4 worm cellular contexts compared by ENCODE assay signal in genomic region chrIII:10808802-10809201, ce11.
TF ChIP-seq lines count a peak whose summit lies in the region.

No protein-coding gene starts in this region.

TF ChIP-seq in whole organism, L4 larva, 104 proteins besides CTCF, POLR2A, EP300 and RAD21:
- peak; percentile 9; the same call in 1 of the 2 replicates for TF ChIP-seq lin-38 (GFP tag; IDR thresholded peaks at IDR 0.05; lab: Robert Waterston, UW)
- no peak for TF ChIP-seq dmd-9 (GFP tag; IDR thresholded peaks at IDR 0.05; lab: Robert Waterston, UW)
- no peak for TF ChIP-seq snpc-1.2 (GFP tag; IDR thresholded peaks at IDR 0.05; lab: Robert Waterston, UW)
- no peak for TF ChIP-seq daf-16 (GFP tag; optimal IDR thresholded peaks at IDR 0.05; lab: Kevin White, UChicago)
- TF ChIP-seq daf-16 (tag; optimal IDR thresholded peaks at IDR 0.05; lab: Kevin White, UChicago): no peak
- TF ChIP-seq nhr-76 (tag; optimal IDR thresholded peaks at IDR 0.05; lab: Kevin White, UChicago): no peak
- 0 out of 2 replicates have a peak, but pooled peaks have one; percentile 56 for TF ChIP-seq daf-8 (GFP tag; IDR thresholded peaks at IDR 0.05; lab: Robert Waterston, UW)
- TF ChIP-seq ceh-82 (tag; optimal IDR thresholded peaks at IDR 0.05; lab: Kevin White, UChicago): no peak
- TF ChIP-seq Y48G9A.11 (GFP tag; IDR thresholded peaks at IDR 0.05; lab: Robert Waterston, UW): 0 out of 2 replicates have a peak, but pooled peaks have one; percentile 19
- no peak for TF ChIP-seq nhr-77 (tag; optimal IDR thresholded peaks at IDR 0.05; lab: Kevin White, UChicago)
- TF ChIP-seq F49E8.2 (tag; optimal IDR thresholded peaks at IDR 0.05; lab: Kevin White, UChicago; ENCODE audit: borderline replicate concordance): no peak
- peak; percentile 80 for TF ChIP-seq set-16 (GFP tag; IDR thresholded peaks at IDR 0.05; lab: Robert Waterston, UW)
- peak; percentile 17 for TF ChIP-seq spr-3 (GFP tag; optimal IDR thresholded peaks at IDR 0.05; lab: Kevin White, UChicago)
- TF ChIP-seq lim-7 (GFP tag; IDR thresholded peaks at IDR 0.05; lab: Robert Waterston, UW): 0 out of 2 replicates have a peak, but pooled peaks have one; percentile 4
- no peak for TF ChIP-seq lsy-2 (tag; optimal IDR thresholded peaks at IDR 0.05; lab: Kevin White, UChicago)
- TF ChIP-seq gei-8 (GFP tag; optimal IDR thresholded peaks at IDR 0.05; lab: Kevin White, UChicago): no peak
- TF ChIP-seq hmg-1.1 (GFP tag; IDR thresholded peaks at IDR 0.05; lab: Robert Waterston, UW): no peak
- no peak for TF ChIP-seq daf-12 (tag; optimal IDR thresholded peaks at IDR 0.05; lab: Kevin White, UChicago)
TF ChIP-seq in whole organism, L4 larva: peak in this region for 6.

TF ChIP-seq in whole organism, early embryonic, 17 proteins besides CTCF, POLR2A, EP300 and RAD21:
- TF ChIP-seq ceh-36 (tag; optimal IDR thresholded peaks at IDR 0.05; lab: Kevin White, UChicago): no peak
- no peak for TF ChIP-seq hmg-4 (GFP tag; optimal IDR thresholded peaks at IDR 0.05; lab: Kevin White, UChicago)
- TF ChIP-seq aly-1 (tag; optimal IDR thresholded peaks at IDR 0.05; lab: Kevin White, UChicago): peak; percentile 38

TF ChIP-seq in whole organism, late embryonic, 69 proteins besides CTCF, POLR2A, EP300 and RAD21:
- TF ChIP-seq pag-3 (tag; optimal IDR thresholded peaks at IDR 0.05; lab: Kevin White, UChicago; ENCODE audit: borderline replicate concordance) (no peak), ceh-6 (GFP tag; optimal IDR thresholded peaks at IDR 0.05; lab: Kevin White, UChicago) (no peak), C08G9.2 (tag; optimal IDR thresholded peaks at IDR 0.05; lab: Kevin White, UChicago) (peak; percentile 2)

TF ChIP-seq in whole organism, young adult, 124 proteins besides CTCF, POLR2A, EP300 and RAD21:
- TF ChIP-seq F33H1.4 (GFP tag; IDR thresholded peaks at IDR 0.05; lab: Robert Waterston, UW) (no peak), hsf-1 (GFP tag; IDR thresholded peaks at IDR 0.05; lab: Robert Waterston, UW) (peak; percentile 23), attf-6 (GFP tag; IDR thresholded peaks at IDR 0.05; lab: Robert Waterston, UW) (0 out of 2 replicates have a peak, but pooled peaks have one; percentile 26), athp-1 (tag; optimal IDR thresholded peaks at IDR 0.05; lab: Kevin White, UChicago) (no peak), attf-5 (GFP tag; optimal IDR thresholded peaks at IDR 0.05; lab: Kevin White, UChicago) (peak; percentile 5), Y95B8A.8 (GFP tag; IDR thresholded peaks at IDR 0.05; lab: Robert Waterston, UW) (0 out of 2 replicates have a peak, but pooled peaks have one; percentile 5), xnd-1 (tag; optimal IDR thresholded peaks at IDR 0.05; lab: Kevin White, UChicago) (no peak), egrh-3 (GFP tag; IDR thresholded peaks at IDR 0.05; lab: Robert Waterston, UW) (peak; percentile 55; the same call in 1 of the 2 replicates), F49E8.2 (tag; optimal IDR thresholded peaks at IDR 0.05; lab: Kevin White, UChicago; ENCODE audit: insufficient read depth) (no peak), madf-6 (GFP tag; IDR thresholded peaks at IDR 0.05; lab: Robert Waterston, UW) (peak; percentile 59), T26A5.8 (tag; optimal IDR thresholded peaks at IDR 0.05; lab: Kevin White, UChicago) (no peak), zfh-2 (GFP tag; conservative IDR thresholded peaks at IDR 0.05; lab: Robert Waterston, UW) (peak; percentile 80), lin-54 (GFP tag; optimal IDR thresholded peaks at IDR 0.05; lab: Kevin White, UChicago) (no peak), B0336.3 (GFP tag; IDR thresholded peaks at IDR 0.05; lab: Robert Waterston, UW) (0 out of 2 replicates have a peak, but pooled peaks have one; percentile 7), chd-7 (tag; optimal IDR thresholded peaks at IDR 0.05; lab: Kevin White, UChicago) (peak; percentile 8)
